Fruit fly (Drosophila melanogaster): ENCODE results near the gene CG17560.

The CG17560 gene

DNA sequence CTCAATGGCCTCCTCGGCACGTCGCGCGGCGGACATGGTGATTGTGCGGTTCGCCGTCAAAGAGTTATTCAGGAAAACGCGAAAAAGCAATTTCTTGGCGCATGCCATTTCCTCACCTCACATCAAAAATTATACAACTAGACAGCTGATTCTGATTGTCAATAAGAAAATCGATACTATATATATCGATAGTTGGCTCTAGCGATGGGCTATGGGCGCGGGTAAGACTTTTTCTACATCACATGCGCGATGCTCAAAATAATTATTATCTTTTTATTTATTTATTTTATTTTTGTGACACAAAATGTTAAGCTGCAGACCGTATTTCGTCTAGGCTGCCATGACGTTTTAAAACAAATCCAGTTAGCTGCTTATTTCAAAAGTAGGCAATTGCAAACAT, 3.5 kb upstream of the CG17560 start, which contains the start of gene CG10340 (continued):
- TF ChIP-seq CG14050 (GFP tag; IDR thresholded peaks at IDR 0.05) (0 out of 3 replicates have a peak, but pooled peaks have one; percentile 21), Doc3 (GFP tag; IDR thresholded peaks at IDR 0.05; ENCODE audit: partially characterized antibody) (peak; percentile 74), Max (GFP tag; optimal IDR thresholded peaks at IDR 0.05) (peak; percentile 44), Fer2 (tag; optimal IDR thresholded peaks at IDR 0.05) (no peak), dysf (GFP tag; IDR thresholded peaks at IDR 0.05) (no peak), Sry-δ (GFP tag; optimal IDR thresholded peaks at IDR 0.05) (peak; percentile 81), Dll (GFP tag; IDR thresholded peaks at IDR 0.05; ENCODE audit: partially characterized antibody) (peak; percentile 87), pzg (GFP tag; optimal IDR thresholded peaks at IDR 0.05) (peak; percentile 59), HLH4C (GFP tag; IDR thresholded peaks at IDR 0.05; ENCODE audit: partially characterized antibody) (peak; percentile 79), CG7839 (tag; optimal IDR thresholded peaks at IDR 0.05) (no peak), Lhr (GFP tag; optimal IDR thresholded peaks at IDR 0.05) (no peak), CG34376 (GFP tag; optimal IDR thresholded peaks at IDR 0.05) (no peak), danr (GFP tag; IDR thresholded peaks at IDR 0.05) (no peak), tna (GFP tag; IDR thresholded peaks at IDR 0.05; ENCODE audit: partially characterized antibody) (peak; percentile 18; the same call in 1 of the 2 replicates), CG9727 (GFP tag; optimal IDR thresholded peaks at IDR 0.05) (no peak), ssp (GFP tag; IDR thresholded peaks at IDR 0.05) (no peak), caup (GFP tag; optimal IDR thresholded peaks at IDR 0.05; ENCODE audit: severe bottlenecking) (no peak), CG10147 (GFP tag; optimal IDR thresholded peaks at IDR 0.05) (no peak), Hmr (GFP tag; optimal IDR thresholded peaks at IDR 0.05) (no peak), zen2 (GFP tag; IDR thresholded peaks at IDR 0.05; ENCODE audit: partially characterized antibody) (peak; percentile 77), bab2 (GFP tag; optimal IDR thresholded peaks at IDR 0.05) (no peak), CG15479 (GFP tag; optimal IDR thresholded peaks at IDR 0.05) (no peak), Blimp-1 (GFP tag; optimal IDR thresholded peaks at IDR 0.05) (no peak)

DNA sequence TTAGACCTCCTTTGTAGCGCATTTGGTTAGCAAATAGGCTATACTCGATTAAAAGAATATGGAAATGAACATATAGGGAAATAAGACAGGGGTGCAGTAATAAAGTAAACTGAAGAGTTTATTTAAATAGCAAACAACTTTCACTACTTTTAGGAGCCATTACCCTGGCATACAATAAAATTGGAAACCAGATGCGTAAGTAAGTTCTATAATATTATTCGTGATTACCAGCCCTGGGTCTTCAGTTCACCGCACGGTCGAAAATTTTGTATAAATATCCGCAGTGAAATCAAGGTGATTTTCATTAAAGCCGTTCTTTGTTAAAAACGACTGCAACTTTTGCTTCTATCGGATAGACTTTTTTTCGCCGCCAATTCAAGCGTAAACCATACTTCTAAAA, 2.7 kb upstream of the CG17560 start, which contains the start of gene CG17562:
TSS of gene CG17562 (plus strand) at position 301 of the 400 bp plus-strand sequence.
- TF ChIP-seq CG11723 (GFP tag; optimal IDR thresholded peaks at IDR 0.05) (no peak), Chrac-16 (GFP tag; optimal IDR thresholded peaks at IDR 0.05) (no peak), abd-A (tag; optimal IDR thresholded peaks at IDR 0.05) (no peak), CG1233 (GFP tag; optimal IDR thresholded peaks at IDR 0.05) (no peak), CG13123 (GFP tag; optimal IDR thresholded peaks at IDR 0.05) (no peak), shn (GFP tag; optimal IDR thresholded peaks at IDR 0.05) (no peak), CG7357 (GFP tag; IDR thresholded peaks at IDR 0.05) (no peak), CG1647 (GFP tag; optimal IDR thresholded peaks at IDR 0.05) (no peak), ab (GFP tag; optimal IDR thresholded peaks at IDR 0.05) (no peak), al (GFP tag; IDR thresholded peaks at IDR 0.05) (no peak), CG8359 (GFP tag; optimal IDR thresholded peaks at IDR 0.05; ENCODE audit: borderline replicate concordance) (no peak), Nf-YB (GFP tag; optimal IDR thresholded peaks at IDR 0.05) (no peak), CG2712 (tag; optimal IDR thresholded peaks at IDR 0.05) (no peak), Bgb (GFP tag; IDR thresholded peaks at IDR 0.05; ENCODE audit: partially characterized antibody) (no peak), CG8924 (tag; optimal IDR thresholded peaks at IDR 0.05) (no peak), CG12744 (GFP tag; optimal IDR thresholded peaks at IDR 0.05) (no peak), CG31441 (GFP tag; IDR thresholded peaks at IDR 0.05) (no peak), Gug (GFP tag; IDR thresholded peaks at IDR 0.05) (no peak), CG12942 (GFP tag; optimal IDR thresholded peaks at IDR 0.05) (no peak)
